Worm (Caenorhabditis elegans) whole organism, early embryonic: ENCODE data around the gene oac-37.

Source experiments
- ama-1 ChIP-seq: fragments of 150-350 bp; optimal IDR thresholded peaks from 2 replicates; lab custom pipeline; 2014
- ceh-36 ChIP-seq: sonication (generic microtip); optimal IDR thresholded peaks from 2 replicates; lab custom pipeline; 2016; ENCODE audit warnings: missing genetic modification characterization, inconsistent platforms, missing compliant biosample characterization
- ets-7 ChIP-seq: sonication (generic microtip); optimal IDR thresholded peaks from 2 replicates; lab custom pipeline; 2016; ENCODE audit warnings: missing genotype, missing genetic modification characterization, missing compliant biosample characterization
- flt-1 ChIP-seq: fragments of 200-800 bp; sonication (Bioruptor generic); IDR thresholded peaks from 2 replicates; pipeline ENCODE4 v1.3.6; 2022; ENCODE audit warnings: missing genetic modification characterization, missing compliant biosample characterization
- hmbx-1 ChIP-seq: sonication (generic microtip); optimal IDR thresholded peaks from 2 replicates; lab custom pipeline; 2016; ENCODE audit warnings: mild to moderate bottlenecking, missing genetic modification characterization, missing compliant biosample characterization
- hnd-1 ChIP-seq: sonication (generic microtip); optimal IDR thresholded peaks from 2 replicates; lab custom pipeline; 2016; ENCODE audit warnings: missing genetic modification characterization, missing compliant biosample characterization
- pes-1 ChIP-seq: fragments of 200-800 bp; sonication (Bioruptor generic); IDR thresholded peaks from 2 replicates; pipeline ENCODE4 v1.3.6; 2022; ENCODE audit warnings: missing genetic modification reagents, missing genetic modification characterization, missing compliant biosample characterization
- scrt-1 ChIP-seq: fragments of 200-800 bp; sonication (Bioruptor generic); IDR thresholded peaks from 2 replicates; pipeline ENCODE4 v1.3.6; 2022; ENCODE audit warnings: missing genetic modification characterization, missing compliant biosample characterization
- sea-1 ChIP-seq: fragments of 200-800 bp; sonication (Bioruptor generic); conservative IDR thresholded peaks from 2 replicates; pipeline ENCODE4 v1.3.6; 2022; ENCODE audit warnings: missing genetic modification characterization, missing compliant biosample characterization
- tbx-11 ChIP-seq: fragments of 200-800 bp; sonication (Bioruptor generic); IDR thresholded peaks from 2 replicates; pipeline ENCODE4 v1.3.6; 2022; ENCODE audit warnings: missing genetic modification characterization, missing compliant biosample characterization
- tbx-37 ChIP-seq: fragments of 200-800 bp; sonication (Bioruptor generic); conservative IDR thresholded peaks from 2 replicates; pipeline ENCODE4 v1.3.6; 2022; ENCODE audit warnings: missing genetic modification reagents, missing genetic modification characterization, missing compliant biosample characterization

ce11 chrIV:14153261-14153660, 7.6 kb downstream of the oac-37 start, which contains the start of gene oac-38:
- TF ChIP-seq hmbx-1 (tag; lab: Kevin White, UChicago): no peak
- TF ChIP-seq ets-7 (tag; lab: Kevin White, UChicago): no peak
- no peak for TF ChIP-seq tbx-37 (GFP tag; lab: Robert Waterston, UW)
- no peak for TF ChIP-seq ama-1 (lab: Kevin White, UChicago)
- TF ChIP-seq hnd-1 (tag; lab: Kevin White, UChicago): no peak
- no peak for TF ChIP-seq flt-1
- no peak for TF ChIP-seq ceh-36 (tag; lab: Kevin White, UChicago)
- no peak for TF ChIP-seq sea-1 (GFP tag; lab: Robert Waterston, UW)
- no peak for TF ChIP-seq scrt-1 (GFP tag; lab: Robert Waterston, UW)
- no peak for TF ChIP-seq tbx-11 (GFP tag; lab: Robert Waterston, UW)
- TF ChIP-seq pes-1 (GFP tag; lab: Robert Waterston, UW): no peak
